Worm (Caenorhabditis elegans) whole organism, L3 larva: ENCODE data around the gene tsg-101.

Source experiments
- R02D3.7 ChIP-seq: fragments of 150-350 bp; optimal IDR thresholded peaks from 2 replicates; lab custom pipeline; 2014; ENCODE audit warnings: missing biosample characterization, missing genetic modification characterization
- aly-2 ChIP-seq: fragments of 150-350 bp; optimal IDR thresholded peaks from 2 replicates; lab custom pipeline; 2014; ENCODE audit warnings: missing biosample characterization, missing genetic modification characterization
- nhr-23 ChIP-seq: fragments of 150-350 bp; optimal IDR thresholded peaks from 2 replicates; lab custom pipeline; 2014; ENCODE audit warnings: missing biosample characterization, missing genetic modification reagents, missing genetic modification characterization
- nhr-25 ChIP-seq: sonication (generic microtip); optimal IDR thresholded peaks from 2 replicates; lab custom pipeline; 2017; ENCODE audit warnings: missing biosample characterization, missing genetic modification characterization
- pqm-1 ChIP-seq: fragments of 150-350 bp; optimal IDR thresholded peaks from 2 replicates; lab custom pipeline; 2017; ENCODE audit warnings: missing biosample characterization, missing genetic modification characterization, inconsistent platforms
- snpc-4 ChIP-seq: fragments of 150-350 bp; optimal IDR thresholded peaks from 2 replicates; lab custom pipeline; 2014; ENCODE audit warnings: missing biosample characterization, missing genetic modification characterization
- ztf-4 ChIP-seq: fragments of 150-350 bp; optimal IDR thresholded peaks from 2 replicates; lab custom pipeline; 2014; ENCODE audit warnings: missing biosample characterization, missing genetic modification characterization

- TF ChIP-seq ztf-4 (tag; lab: Kevin White, UChicago) (no peak), R02D3.7 (no peak), pqm-1 (tag; lab: Kevin White, UChicago) (no peak), aly-2 (tag; lab: Kevin White, UChicago) (no peak), snpc-4 (tag; lab: Kevin White, UChicago) (no peak), nhr-23 (tag; lab: Kevin White, UChicago) (no peak), nhr-25 (no peak)
These were observed 32.6 kb downstream of the tsg-101 start, which contains the start of gene srz-37 for ce11 chrIV:3481760-3482159.
